Fruit fly (Drosophila melanogaster) whole organism, embryonic: ENCODE measurements around the gene Rab3-GEF.

ENCODE experiments used
- Bdp1 ChIP-seq: fragments of 200-800 bp; sonication (Bioruptor generic); optimal IDR thresholded peaks from 3 replicates; lab custom pipeline; 2016; ENCODE audit warnings: missing biosample characterization, missing genetic modification characterization
- Blimp-1 ChIP-seq: fragments of 200-800 bp; sonication (Bioruptor generic); optimal IDR thresholded peaks from 3 replicates; lab custom pipeline; 2018; ENCODE audit warnings: missing biosample characterization, missing genetic modification characterization, mild to moderate bottlenecking, moderate library complexity, missing genetic modification reagents
- CG1603 ChIP-seq: fragments of 200-800 bp; sonication (Bioruptor generic); optimal IDR thresholded peaks from 2 replicates; lab custom pipeline; 2019; ENCODE audit warnings: missing biosample characterization, mild to moderate bottlenecking, missing genetic modification characterization, moderate library complexity
- CG9797 ChIP-seq: fragments of 200-800 bp; sonication (Bioruptor generic); optimal IDR thresholded peaks from 3 replicates; lab custom pipeline; 2018; ENCODE audit warnings: missing biosample characterization, mild to moderate bottlenecking, missing genetic modification characterization
- Dref ChIP-seq: fragments of 200-800 bp; sonication (Bioruptor generic); IDR thresholded peaks from 2 replicates; pipeline ENCODE4 v1.3.6; 2022; ENCODE audit warnings: missing biosample characterization, missing genetic modification characterization
- YL-1 ChIP-seq: fragments of 200-800 bp; sonication (Bioruptor generic); optimal IDR thresholded peaks from 3 replicates; lab custom pipeline; 2017; ENCODE audit warnings: missing biosample characterization, mild to moderate bottlenecking, missing genetic modification characterization
- salm ChIP-seq: fragments of 200-800 bp; sonication (Bioruptor generic); optimal IDR thresholded peaks from 2 replicates; lab custom pipeline; 2018; ENCODE audit warnings: missing biosample characterization, mild to moderate bottlenecking, missing genetic modification characterization

DNA sequence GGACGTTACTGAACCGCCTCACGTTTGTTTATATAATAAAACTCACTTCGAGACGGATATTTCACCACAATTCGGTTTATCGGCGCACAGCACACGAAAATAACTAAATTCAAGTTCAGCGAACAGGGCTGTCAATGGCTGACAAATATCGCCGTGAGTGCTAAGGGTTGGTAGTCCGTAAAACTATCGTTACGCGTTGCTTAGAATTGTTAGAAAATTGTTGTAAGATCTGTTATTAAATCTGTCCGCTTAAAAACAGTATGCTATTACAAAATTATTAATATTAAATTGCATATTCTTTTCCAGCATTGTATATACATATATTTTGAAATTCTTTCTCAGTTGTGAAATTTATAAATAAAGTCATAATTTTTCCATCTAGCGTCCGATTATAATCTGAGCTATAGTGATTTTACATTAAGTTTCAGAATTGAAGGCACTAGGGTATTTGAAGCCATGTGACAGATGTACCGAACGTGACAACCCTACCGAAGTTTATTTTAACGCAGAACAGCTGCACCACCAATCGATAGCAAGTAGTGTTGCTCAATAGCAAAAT lies 4.8 kb upstream of the Rab3-GEF start, which contains the start of gene Cox17:
- TF ChIP-seq salm (tag; lab: Kevin White, UChicago) (peak; percentile 6), CG9797 (GFP tag; lab: Kevin White, UChicago) (peak; percentile 2), Dref (GFP tag; lab: Robert Waterston, UW) (peak; percentile 49), Blimp-1 (GFP tag; lab: Kevin White, UChicago) (peak; percentile 73), YL-1 (GFP tag; lab: Kevin White, UChicago) (peak; percentile 50), CG1603 (tag; lab: Kevin White, UChicago) (peak; percentile 24), Bdp1 (GFP tag; lab: Kevin White, UChicago) (peak; percentile 48)
